ENCODE assay signal across 5 fruit fly cellular contexts in genomic region chr3R:30526799-30527465, dm6.
TF ChIP-seq lines count a peak whose summit lies in the region.

TSS of gene jdp (minus strand) at chr3R:30527037.

- TF ChIP-seq CTCF in whole organism, embryonic (GFP tag; optimal IDR thresholded peaks at IDR 0.05; lab: Kevin White, UChicago): peak; percentile 15

TF ChIP-seq in whole organism, adult, 20 proteins besides CTCF, POLR2A, EP300 and RAD21:
- no peak for TF ChIP-seq Hr96 (GFP tag; optimal IDR thresholded peaks at IDR 0.05; lab: Kevin White, UChicago)
- no peak for TF ChIP-seq CG11617 (GFP tag; optimal IDR thresholded peaks at IDR 0.05; lab: Kevin White, UChicago)
- peak; percentile 26 for TF ChIP-seq toe (GFP tag; optimal IDR thresholded peaks at IDR 0.05; lab: Kevin White, UChicago)
- TF ChIP-seq cnc (optimal IDR thresholded peaks at IDR 0.05; lab: Kevin White, UChicago): no peak
- peak; percentile 89 for TF ChIP-seq kay (GFP tag; lab: Kevin White, UChicago; ENCODE audit: borderline replicate concordance)
- peak; percentile 29 for TF ChIP-seq CG12768 (GFP tag; optimal IDR thresholded peaks at IDR 0.05; lab: Kevin White, UChicago)
- no peak for TF ChIP-seq cic (GFP tag; optimal IDR thresholded peaks at IDR 0.05; lab: Kevin White, UChicago)
- TF ChIP-seq CG33017 (tag; optimal IDR thresholded peaks at IDR 0.05; lab: Kevin White, UChicago): peak; percentile 39
- TF ChIP-seq CG7101 (tag; optimal IDR thresholded peaks at IDR 0.05; lab: Kevin White, UChicago): peak; percentile 8

TF ChIP-seq in whole organism, embryonic, 481 proteins besides CTCF, POLR2A, EP300 and RAD21 (continues in another document):
- TF ChIP-seq kah (GFP tag; optimal IDR thresholded peaks at IDR 0.05; lab: Kevin White, UChicago): no peak
- no peak for TF ChIP-seq bab2 (GFP tag; optimal IDR thresholded peaks at IDR 0.05; lab: Kevin White, UChicago)
- no peak for TF ChIP-seq grn (GFP tag; optimal IDR thresholded peaks at IDR 0.05; lab: Kevin White, UChicago)
- TF ChIP-seq ham (GFP tag; IDR thresholded peaks at IDR 0.05; lab: Robert Waterston, UW): no peak
- TF ChIP-seq wek (GFP tag; optimal IDR thresholded peaks at IDR 0.05; lab: Kevin White, UChicago): no peak
- no peak for TF ChIP-seq Sox102F (GFP tag; optimal IDR thresholded peaks at IDR 0.05; lab: Kevin White, UChicago)
- no peak for TF ChIP-seq sob (GFP tag; IDR thresholded peaks at IDR 0.05; lab: Robert Waterston, UW)
- TF ChIP-seq CG8290 (GFP tag; optimal IDR thresholded peaks at IDR 0.05; lab: Kevin White, UChicago): no peak
- peak in 1 of 2 experiments; percentile 26 for TF ChIP-seq CG8290 (tag; optimal IDR thresholded peaks at IDR 0.05; lab: Kevin White, UChicago)
- no peak for TF ChIP-seq CG15601 (tag; optimal IDR thresholded peaks at IDR 0.05; lab: Kevin White, UChicago)
- peak; percentile 33 for TF ChIP-seq BtbVII (GFP tag; optimal IDR thresholded peaks at IDR 0.05; lab: Kevin White, UChicago)
- no peak for TF ChIP-seq zen (tag; optimal IDR thresholded peaks at IDR 0.05; lab: Kevin White, UChicago)
- TF ChIP-seq HLHmδ (GFP tag; optimal IDR thresholded peaks at IDR 0.05; lab: Kevin White, UChicago): no peak
- TF ChIP-seq lilli (GFP tag; optimal IDR thresholded peaks at IDR 0.05; lab: Kevin White, UChicago): no peak
- TF ChIP-seq CG17829 (tag; optimal IDR thresholded peaks at IDR 0.05; lab: Kevin White, UChicago): no peak
- TF ChIP-seq CG30403 (GFP tag; optimal IDR thresholded peaks at IDR 0.05; lab: Kevin White, UChicago): no peak
- TF ChIP-seq CG8924 (tag; optimal IDR thresholded peaks at IDR 0.05; lab: Kevin White, UChicago): peak; percentile 5
- TF ChIP-seq sna (GFP tag; IDR thresholded peaks at IDR 0.05; lab: Robert Waterston, UW; ENCODE audit: partially characterized antibody): no peak
- TF ChIP-seq scrt (GFP tag; optimal IDR thresholded peaks at IDR 0.05; lab: Kevin White, UChicago): peak; percentile 42
- peak; percentile 27; the same call in 1 of the 2 replicates for TF ChIP-seq E2f2 (GFP tag; IDR thresholded peaks at IDR 0.05; lab: Robert Waterston, UW)
- TF ChIP-seq Hey (tag; optimal IDR thresholded peaks at IDR 0.05; lab: Kevin White, UChicago): no peak

TF ChIP-seq in whole organism, prepupa, 60 proteins besides CTCF, POLR2A, EP300 and RAD21 (continues in another document):
- TF ChIP-seq Eip93F (GFP tag; optimal IDR thresholded peaks at IDR 0.05; lab: Kevin White, UChicago) (no peak), CG6808 (GFP tag; optimal IDR thresholded peaks at IDR 0.05; lab: Kevin White, UChicago) (peak; percentile 12), vri (GFP tag; optimal IDR thresholded peaks at IDR 0.05; lab: Kevin White, UChicago) (peak; percentile 11), svp (GFP tag; lab: Kevin White, UChicago) (peak; percentile 53), net (GFP tag; optimal IDR thresholded peaks at IDR 0.05; lab: Kevin White, UChicago) (no peak), CG6792 (GFP tag; optimal IDR thresholded peaks at IDR 0.05; lab: Kevin White, UChicago) (no peak), Sox15 (GFP tag; optimal IDR thresholded peaks at IDR 0.05; lab: Kevin White, UChicago) (no peak), CG15336 (GFP tag; IDR thresholded peaks at IDR 0.05; lab: Robert Waterston, UW) (peak; percentile 65), Blimp-1 (GFP tag; optimal IDR thresholded peaks at IDR 0.05; lab: Kevin White, UChicago) (peak; percentile 79), CG16779 (tag; optimal IDR thresholded peaks at IDR 0.05; lab: Kevin White, UChicago) (peak; percentile 37), esn (GFP tag; optimal IDR thresholded peaks at IDR 0.05; lab: Kevin White, UChicago) (no peak), pdm3 (GFP tag; optimal IDR thresholded peaks at IDR 0.05; lab: Kevin White, UChicago) (no peak), Eip78C (GFP tag; lab: Kevin White, UChicago) (peak; percentile 87), ss (GFP tag; optimal IDR thresholded peaks at IDR 0.05; lab: Kevin White, UChicago) (peak; percentile 18 to 37), CG6163 (GFP tag; IDR thresholded peaks at IDR 0.05; lab: Robert Waterston, UW) (peak; percentile 46; the same call in 1 of the 3 replicates), CG3919 (GFP tag; optimal IDR thresholded peaks at IDR 0.05; lab: Kevin White, UChicago) (peak; percentile 34), Met (GFP tag; optimal IDR thresholded peaks at IDR 0.05; lab: Kevin White, UChicago) (peak; percentile 8), topi (GFP tag; optimal IDR thresholded peaks at IDR 0.05; lab: Kevin White, UChicago) (peak; percentile 16), CG9139 (GFP tag; optimal IDR thresholded peaks at IDR 0.05; lab: Kevin White, UChicago) (peak; percentile 24), spab (GFP tag; optimal IDR thresholded peaks at IDR 0.05; lab: Kevin White, UChicago) (peak; percentile 4), CG31627 (GFP tag; optimal IDR thresholded peaks at IDR 0.05; lab: Kevin White, UChicago) (no peak), eg (GFP tag; IDR thresholded peaks at IDR 0.05; lab: Robert Waterston, UW) (peak; percentile 69; the same call in 2 of the 3 replicates)

TF ChIP-seq in whole organism, pupa, 21 proteins besides CTCF, POLR2A, EP300 and RAD21:
- TF ChIP-seq Pif1A (GFP tag; optimal IDR thresholded peaks at IDR 0.05; lab: Kevin White, UChicago) (peak; percentile 32), CG4496 (GFP tag; IDR thresholded peaks at IDR 0.05; lab: Robert Waterston, UW) (peak; percentile 63; the same call in 2 of the 3 replicates), Pif1B (GFP tag; optimal IDR thresholded peaks at IDR 0.05; lab: Kevin White, UChicago) (peak; percentile 60), Ets98B (GFP tag; IDR thresholded peaks at IDR 0.05; lab: Robert Waterston, UW) (peak; percentile 55; the same call in 1 of the 2 replicates), CG8159 (tag; optimal IDR thresholded peaks at IDR 0.05; lab: Kevin White, UChicago) (peak; percentile 5), EcR (GFP tag; optimal IDR thresholded peaks at IDR 0.05; lab: Kevin White, UChicago) (no peak), Snoo (tag; optimal IDR thresholded peaks at IDR 0.05; lab: Kevin White, UChicago) (no peak), CG32121 (GFP tag; IDR thresholded peaks at IDR 0.05; lab: Robert Waterston, UW) (peak; percentile 63; the same call in 1 of the 2 replicates), CG12605 (GFP tag; IDR thresholded peaks at IDR 0.05; lab: Robert Waterston, UW) (peak; percentile 51; the same call in 1 of the 2 replicates), CG9948 (tag; optimal IDR thresholded peaks at IDR 0.05; lab: Kevin White, UChicago) (no peak)

TF ChIP-seq in whole organism, wandering third instar larva, 38 proteins besides CTCF, POLR2A, EP300 and RAD21:
- no peak for TF ChIP-seq dmrt93B (GFP tag; optimal IDR thresholded peaks at IDR 0.05; lab: Kevin White, UChicago)
- TF ChIP-seq usp (GFP tag; optimal IDR thresholded peaks at IDR 0.05; lab: Kevin White, UChicago): no peak
- TF ChIP-seq Myc (optimal IDR thresholded peaks at IDR 0.05; lab: Kevin White, UChicago): no peak
- TF ChIP-seq Rel (GFP tag; optimal IDR thresholded peaks at IDR 0.05; lab: Kevin White, UChicago): peak; percentile 45
- TF ChIP-seq Rel (tag; optimal IDR thresholded peaks at IDR 0.05; lab: Kevin White, UChicago): peak; percentile 99
- peak; percentile 0 for TF ChIP-seq Hnf4 (GFP tag; optimal IDR thresholded peaks at IDR 0.05; lab: Kevin White, UChicago)
- TF ChIP-seq Abd-B (GFP tag; optimal IDR thresholded peaks at IDR 0.05; lab: Kevin White, UChicago): no peak
- peak; percentile 42 for TF ChIP-seq jim (GFP tag; optimal IDR thresholded peaks at IDR 0.05; lab: Kevin White, UChicago)
